Worm (Caenorhabditis elegans): ENCODE measurements around the gene B0252.11.

DNA sequence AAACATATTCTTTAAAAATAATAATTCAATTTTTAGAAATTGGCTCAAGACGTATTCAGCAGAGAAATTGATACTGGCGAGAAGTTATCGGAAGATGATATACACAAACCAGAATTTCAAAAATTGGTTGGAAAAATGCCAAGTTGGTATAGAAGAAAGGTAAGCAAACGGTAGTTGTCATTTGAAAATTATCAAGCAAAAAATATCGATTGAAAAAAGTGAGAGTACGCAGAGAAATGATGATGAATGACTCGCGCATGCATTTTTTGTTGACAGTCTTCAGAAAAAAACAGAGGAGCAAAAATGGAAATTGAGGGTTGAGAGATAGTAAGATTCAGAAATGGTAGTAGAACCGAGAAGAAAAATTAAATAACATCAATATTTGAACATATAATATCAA is 15.4 kb upstream of the B0252.11 start:
- no peak for TF ChIP-seq egl-27 (tag; optimal IDR thresholded peaks at IDR 0.05)
- TF ChIP-seq blmp-1 (tag; optimal IDR thresholded peaks at IDR 0.05): no peak
- no peak for TF ChIP-seq ces-1 (GFP tag; optimal IDR thresholded peaks at IDR 0.05)
- no peak for TF ChIP-seq rnt-1 (tag; optimal IDR thresholded peaks at IDR 0.05)

Data from whole organism, L1 larva.